Fruit fly (Drosophila melanogaster): ENCODE results near the gene CG4537.
A peak's percentile ranks its signal among the peaks of the same experiment; 100 is the strongest.

The CG4537 gene

DNA sequence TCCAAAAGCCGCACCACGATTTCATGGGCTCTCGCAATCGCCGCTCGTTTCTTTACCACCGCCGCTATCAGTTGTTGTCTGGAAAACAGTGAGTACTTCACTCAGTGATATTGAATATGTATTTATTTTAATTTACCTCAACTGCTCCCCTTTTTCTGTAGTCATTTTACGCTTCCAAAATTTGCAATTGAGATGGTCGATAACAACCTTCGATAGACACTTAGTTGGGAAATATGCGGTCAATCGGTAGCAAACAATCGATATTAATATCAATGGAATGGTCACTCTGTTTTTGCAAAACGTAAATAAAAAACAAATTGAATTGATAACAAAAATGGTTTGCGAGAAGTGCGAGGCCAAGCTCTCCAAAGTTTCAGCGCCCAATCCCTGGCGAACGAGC lies at the start of gene CG4537, which contains the start of gene CG34183:
CG4537 (plus strand) TSS at position 310 of the 400 bp plus-strand sequence.
CG34183 (minus strand) TSS at position 197 of the 400 bp plus-strand sequence.
- TF ChIP-seq CG17806 (tag; optimal IDR thresholded peaks at IDR 0.05), result no peak
- TF ChIP-seq CG15710 (tag; optimal IDR thresholded peaks at IDR 0.05), result no peak
- no peak for TF ChIP-seq D1 (tag; optimal IDR thresholded peaks at IDR 0.05)
- no peak for TF ChIP-seq Pif1B (GFP tag; optimal IDR thresholded peaks at IDR 0.05)
- TF ChIP-seq Pif1A (GFP tag; optimal IDR thresholded peaks at IDR 0.05), result no peak
- TF ChIP-seq rn (GFP tag; IDR thresholded peaks at IDR 0.05), result no peak
- TF ChIP-seq CG32121 (GFP tag; IDR thresholded peaks at IDR 0.05), result no peak
- no peak for TF ChIP-seq Snoo (tag; optimal IDR thresholded peaks at IDR 0.05)
- no peak for TF ChIP-seq CG34367 (tag; optimal IDR thresholded peaks at IDR 0.05)
- no peak for TF ChIP-seq gl (tag; optimal IDR thresholded peaks at IDR 0.05)
- TF ChIP-seq EcR (GFP tag; optimal IDR thresholded peaks at IDR 0.05), result no peak
- TF ChIP-seq CG13204 (GFP tag; optimal IDR thresholded peaks at IDR 0.05), result no peak
- no peak for TF ChIP-seq Ets98B (GFP tag; IDR thresholded peaks at IDR 0.05)
- TF ChIP-seq CG12605 (GFP tag; IDR thresholded peaks at IDR 0.05), result no peak
- no peak for TF ChIP-seq CG9948 (tag; optimal IDR thresholded peaks at IDR 0.05)
- TF ChIP-seq CG8159 (tag; optimal IDR thresholded peaks at IDR 0.05), result no peak
- no peak for TF ChIP-seq CG10348 (GFP tag; IDR thresholded peaks at IDR 0.05)

DNA sequence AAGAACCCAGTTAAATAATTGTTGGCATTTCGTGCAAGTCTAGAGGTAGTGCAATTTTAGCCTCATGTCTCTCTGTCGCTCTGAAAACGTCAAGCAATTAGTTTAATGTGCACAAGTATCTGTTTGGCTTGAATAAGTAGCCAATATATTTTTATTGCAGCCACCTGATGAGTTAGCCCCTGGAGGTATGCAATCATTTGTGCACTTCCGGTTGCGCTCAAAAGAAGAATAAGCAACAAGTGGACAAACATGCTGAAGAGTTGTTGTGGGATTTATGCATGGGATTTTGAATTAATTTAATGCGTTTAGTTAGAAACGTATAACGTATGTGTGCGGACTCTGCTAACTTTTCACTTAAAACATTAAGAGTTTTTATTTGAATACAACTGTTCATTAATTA lies 39.9 kb upstream of the CG4537 start:
- no peak for TF ChIP-seq CG15710 (tag; optimal IDR thresholded peaks at IDR 0.05)
- TF ChIP-seq CG8301 (tag; optimal IDR thresholded peaks at IDR 0.05), result no peak
- no peak for TF ChIP-seq fd96Ca (GFP tag; IDR thresholded peaks at IDR 0.05)
- no peak for TF ChIP-seq CG17806 (tag; optimal IDR thresholded peaks at IDR 0.05)
- TF ChIP-seq Pif1A (GFP tag; optimal IDR thresholded peaks at IDR 0.05), result no peak

DNA sequence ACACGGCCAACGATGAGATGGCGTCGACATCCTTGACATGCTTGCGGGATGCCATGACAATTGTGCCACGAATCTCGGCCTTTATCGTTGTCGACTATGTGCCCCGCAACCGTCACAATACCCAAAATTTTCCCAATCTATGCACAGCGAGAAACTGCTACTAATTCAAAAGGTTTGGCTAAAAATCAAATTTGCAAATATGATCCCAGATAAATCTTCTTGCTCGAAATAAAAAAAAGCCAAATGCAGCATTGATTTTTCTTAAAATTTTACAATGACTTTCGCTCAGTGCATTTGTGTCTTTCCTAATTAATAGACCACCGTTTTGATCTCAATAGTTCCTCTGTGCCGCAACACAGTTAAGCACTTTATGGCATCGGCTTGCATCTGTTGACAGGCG lies 27.7 kb upstream of the CG4537 start:
- peak; percentile 7 for TF ChIP-seq CG8159 (tag; optimal IDR thresholded peaks at IDR 0.05)
- TF ChIP-seq CG12605 (GFP tag; IDR thresholded peaks at IDR 0.05), result no peak
- TF ChIP-seq CG4496 (GFP tag; IDR thresholded peaks at IDR 0.05), result peak; percentile 28; the same call in 1 of the 3 replicates

DNA sequence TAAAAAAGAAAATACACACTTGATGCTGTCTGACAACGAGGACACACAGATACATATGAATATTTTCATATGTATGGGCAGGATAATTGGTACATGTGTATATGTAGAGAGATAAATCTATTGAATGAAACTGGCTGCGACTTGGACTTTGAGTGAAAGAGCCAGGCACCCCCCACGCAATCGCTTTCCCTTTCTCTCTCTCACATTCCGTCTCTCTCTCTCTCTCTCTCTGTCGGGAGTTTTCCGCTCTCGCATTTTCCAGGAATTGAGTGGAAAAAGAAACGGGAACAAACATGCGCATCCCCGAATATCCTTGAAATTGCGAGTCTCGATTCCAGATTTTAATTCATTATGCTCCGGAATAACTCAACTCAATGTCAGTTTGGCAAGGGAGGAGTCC lies 27.2 kb upstream of the CG4537 start:
- no peak for TF ChIP-seq fd96Ca (GFP tag; IDR thresholded peaks at IDR 0.05)
- TF ChIP-seq CG10348 (GFP tag; IDR thresholded peaks at IDR 0.05), result no peak
- no peak for TF ChIP-seq Ets98B (GFP tag; IDR thresholded peaks at IDR 0.05)
- no peak for TF ChIP-seq CG8301 (tag; optimal IDR thresholded peaks at IDR 0.05)
- TF ChIP-seq CG4496 (GFP tag; IDR thresholded peaks at IDR 0.05), result no peak
- TF ChIP-seq Pif1B (GFP tag; optimal IDR thresholded peaks at IDR 0.05), result no peak
- TF ChIP-seq CG32121 (GFP tag; IDR thresholded peaks at IDR 0.05), result no peak
- TF ChIP-seq CG12605 (GFP tag; IDR thresholded peaks at IDR 0.05), result no peak

DNA sequence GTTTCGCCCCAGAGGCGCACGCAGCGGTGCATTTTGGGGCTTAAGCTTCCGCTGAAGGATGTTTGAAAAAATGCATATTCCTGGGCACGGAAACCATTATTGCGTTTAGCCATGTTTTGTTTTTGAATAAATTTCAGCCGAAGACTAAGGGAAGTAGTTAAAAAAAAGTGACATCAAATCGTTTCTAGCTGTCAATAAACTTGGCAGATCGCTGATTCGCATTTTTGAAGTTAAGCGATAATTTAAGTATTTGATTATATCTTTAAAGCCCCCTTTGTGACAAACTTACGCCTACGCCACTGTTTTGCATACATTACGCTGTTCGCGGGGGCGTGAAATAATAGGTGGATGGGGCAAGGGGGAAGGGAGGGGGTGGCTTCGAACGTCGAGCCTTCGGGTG lies 26.3 kb upstream of the CG4537 start:
- TF ChIP-seq CG13204 (GFP tag; optimal IDR thresholded peaks at IDR 0.05) (no peak), CG34367 (tag; optimal IDR thresholded peaks at IDR 0.05) (peak; percentile 29), CG4496 (GFP tag; IDR thresholded peaks at IDR 0.05) (no peak), rn (GFP tag; IDR thresholded peaks at IDR 0.05) (no peak), Pif1B (GFP tag; optimal IDR thresholded peaks at IDR 0.05) (no peak), CG15710 (tag; optimal IDR thresholded peaks at IDR 0.05) (peak; percentile 48), Ets98B (GFP tag; IDR thresholded peaks at IDR 0.05) (no peak), Pif1A (GFP tag; optimal IDR thresholded peaks at IDR 0.05) (peak; percentile 32), fd96Ca (GFP tag; IDR thresholded peaks at IDR 0.05) (no peak), CG8301 (tag; optimal IDR thresholded peaks at IDR 0.05) (no peak), CG14655 (GFP tag; optimal IDR thresholded peaks at IDR 0.05) (peak; percentile 25), EcR (GFP tag; optimal IDR thresholded peaks at IDR 0.05) (no peak), CG8159 (tag; optimal IDR thresholded peaks at IDR 0.05) (peak; percentile 65), CG9948 (tag; optimal IDR thresholded peaks at IDR 0.05) (peak; percentile 50), CG17806 (tag; optimal IDR thresholded peaks at IDR 0.05) (no peak)

DNA sequence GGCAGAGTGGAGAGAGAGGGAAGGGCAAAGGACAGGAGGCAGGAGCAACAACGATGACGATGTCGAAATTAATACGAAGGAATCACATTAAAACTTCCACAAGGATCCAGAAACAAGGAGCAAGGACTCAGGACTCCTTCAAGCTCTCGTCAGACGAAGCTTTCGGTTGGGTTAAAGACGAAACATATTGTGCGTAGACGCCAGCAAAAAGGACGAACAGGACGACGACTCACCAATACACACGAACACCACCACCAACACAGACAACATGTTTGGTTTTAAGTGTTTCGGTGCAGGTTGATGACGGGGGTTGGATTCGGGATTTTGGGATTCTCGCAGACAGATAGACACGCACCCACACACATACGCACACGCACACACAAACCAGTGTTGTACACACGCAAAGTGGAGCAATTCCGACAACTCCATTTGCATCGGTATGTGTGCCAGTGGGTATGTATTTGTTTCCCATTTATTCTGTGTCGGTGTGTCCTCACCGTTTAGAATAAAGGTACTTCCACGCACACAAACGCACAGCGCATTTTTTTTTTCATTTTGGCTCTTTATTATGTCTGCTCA lies 8.2 kb upstream of the CG4537 start:
- no peak for TF ChIP-seq CG8159 (tag; optimal IDR thresholded peaks at IDR 0.05)
- TF ChIP-seq CG4496 (GFP tag; IDR thresholded peaks at IDR 0.05), result no peak
- TF ChIP-seq Pif1B (GFP tag; optimal IDR thresholded peaks at IDR 0.05), result no peak
- no peak for TF ChIP-seq CG9948 (tag; optimal IDR thresholded peaks at IDR 0.05)
- no peak for TF ChIP-seq CG14655 (GFP tag; optimal IDR thresholded peaks at IDR 0.05)
- no peak for TF ChIP-seq CG34367 (tag; optimal IDR thresholded peaks at IDR 0.05)
- no peak for TF ChIP-seq CG17806 (tag; optimal IDR thresholded peaks at IDR 0.05)
- TF ChIP-seq CG8301 (tag; optimal IDR thresholded peaks at IDR 0.05), result no peak
- TF ChIP-seq CG15710 (tag; optimal IDR thresholded peaks at IDR 0.05), result no peak
- TF ChIP-seq Pif1A (GFP tag; optimal IDR thresholded peaks at IDR 0.05), result no peak
- no peak for TF ChIP-seq CG13204 (GFP tag; optimal IDR thresholded peaks at IDR 0.05)
- TF ChIP-seq CG10348 (GFP tag; IDR thresholded peaks at IDR 0.05), result no peak
- TF ChIP-seq gl (tag; optimal IDR thresholded peaks at IDR 0.05), result no peak
- TF ChIP-seq D1 (tag; optimal IDR thresholded peaks at IDR 0.05), result no peak
- no peak for TF ChIP-seq CG32121 (GFP tag; IDR thresholded peaks at IDR 0.05)

DNA sequence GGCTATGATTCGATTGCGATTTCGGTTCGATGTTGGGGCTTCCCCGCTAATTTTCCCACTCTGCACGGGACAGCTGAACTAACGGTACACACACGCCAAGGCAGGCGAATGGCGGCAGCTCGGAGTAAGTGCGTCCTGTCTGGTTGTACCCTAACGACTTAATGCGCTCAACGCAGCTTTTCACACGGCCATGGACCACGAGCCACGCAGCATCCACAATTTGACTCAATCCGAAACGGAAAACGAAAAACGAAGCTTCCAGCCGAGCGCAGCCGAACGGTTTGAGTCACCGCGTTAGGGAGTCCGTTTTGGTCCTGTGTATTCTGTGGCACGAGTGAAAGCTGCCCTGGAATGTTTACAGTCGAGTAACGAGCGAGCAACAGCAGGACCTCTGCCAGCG lies 4.6 kb upstream of the CG4537 start, which contains the start of gene nAChRalpha6:
nAChRalpha6 (minus strand) TSS at position 165 of the 400 bp plus-strand sequence.
- TF ChIP-seq rn (GFP tag; IDR thresholded peaks at IDR 0.05) (no peak), CG4496 (GFP tag; IDR thresholded peaks at IDR 0.05) (no peak), CG13204 (GFP tag; optimal IDR thresholded peaks at IDR 0.05) (no peak), Snoo (tag; optimal IDR thresholded peaks at IDR 0.05) (no peak), Pif1B (GFP tag; optimal IDR thresholded peaks at IDR 0.05) (no peak), CG9948 (tag; optimal IDR thresholded peaks at IDR 0.05) (no peak), CG14655 (GFP tag; optimal IDR thresholded peaks at IDR 0.05) (no peak), CG15710 (tag; optimal IDR thresholded peaks at IDR 0.05) (no peak), CG8301 (tag; optimal IDR thresholded peaks at IDR 0.05) (no peak), CG8159 (tag; optimal IDR thresholded peaks at IDR 0.05) (no peak), D1 (tag; optimal IDR thresholded peaks at IDR 0.05) (no peak), CG32121 (GFP tag; IDR thresholded peaks at IDR 0.05) (no peak), CG17806 (tag; optimal IDR thresholded peaks at IDR 0.05) (no peak), CG34367 (tag; optimal IDR thresholded peaks at IDR 0.05) (no peak), Ets98B (GFP tag; IDR thresholded peaks at IDR 0.05) (no peak), CG10348 (GFP tag; IDR thresholded peaks at IDR 0.05) (no peak), fd96Ca (GFP tag; IDR thresholded peaks at IDR 0.05) (no peak)

Measured in whole organism, pupa.